Worm (Caenorhabditis elegans) whole organism, L1 larva: ENCODE data around the gene C03E10.1.
A peak's percentile ranks its signal among the peaks of the same experiment; 100 is the strongest.

Experiments used
- C34B4.2 ChIP-seq: sonication (generic microtip); optimal IDR thresholded peaks from 2 replicates; lab custom pipeline; 2017; ENCODE audit warnings: mild to moderate bottlenecking, missing genetic modification characterization, missing compliant biosample characterization
- Y116A8C.19 ChIP-seq: sonication (generic microtip); optimal IDR thresholded peaks from 2 replicates; lab custom pipeline; 2016; ENCODE audit warnings: missing compliant biosample characterization, missing genetic modification characterization, borderline replicate concordance
- blmp-1 ChIP-seq: fragments of 150-350 bp; optimal IDR thresholded peaks from 2 replicates; lab custom pipeline; 2014; ENCODE audit warnings: missing biosample characterization, missing genetic modification characterization
- ceh-82 ChIP-seq, 3 experiments: fragments of 150-350 bp in 1 of 3; sonication (generic microtip) in 2 of 3; optimal IDR thresholded peaks; 2 replicates each; lab custom pipeline; 2014 to 2017; ENCODE audit warnings: missing biosample characterization in 3 of 3, missing genetic modification characterization in 3 of 3
- ceh-90 ChIP-seq: sonication (generic microtip); optimal IDR thresholded peaks from 2 replicates; lab custom pipeline; 2016; ENCODE audit warnings: missing genetic modification characterization, missing compliant biosample characterization
- ces-1 ChIP-seq: fragments of 150-350 bp; optimal IDR thresholded peaks from 2 replicates; lab custom pipeline; 2014; ENCODE audit warnings: missing biosample characterization, missing genetic modification reagents, missing genetic modification characterization
- dsc-1 ChIP-seq: sonication (generic microtip); optimal IDR thresholded peaks from 2 replicates; lab custom pipeline; 2016; ENCODE audit warnings: mild to moderate bottlenecking, missing genetic modification characterization, missing compliant biosample characterization
- efl-1 ChIP-seq, 4 experiments: fragments of 150-350 bp; optimal IDR thresholded peaks in 3 of 4; peaks in 1 of 4; 1 replicate in 1 of 4; 2 replicates in 3 of 4; lab custom pipeline; 2014; ENCODE audit warnings: missing biosample characterization in 2 of 4, missing genetic modification characterization in 2 of 4, missing genetic modification reagents in 2 of 4
- efl-3 ChIP-seq: fragments of 200-800 bp; sonication (Bioruptor generic); optimal IDR thresholded peaks from 2 replicates; lab custom pipeline; 2018; ENCODE audit warnings: mild to moderate bottlenecking, missing genetic modification characterization, missing compliant biosample characterization
- egl-13 ChIP-seq: sonication (generic microtip); optimal IDR thresholded peaks from 2 replicates; lab custom pipeline; 2016; ENCODE audit warnings: missing genotype, missing genetic modification reagents, missing genetic modification characterization, missing compliant biosample characterization
- egl-27 ChIP-seq, 2 experiments: fragments of 150-350 bp in 1 of 2; sonication (generic microtip); optimal IDR thresholded peaks; 3 replicates each; lab custom pipeline; 2017 to 2018; ENCODE audit warnings: missing biosample characterization in 2 of 2, missing genetic modification characterization in 2 of 2, missing genetic modification reagents in 2 of 2
- elt-2 ChIP-seq: sonication (generic microtip); optimal IDR thresholded peaks from 2 replicates; lab custom pipeline; 2016; ENCODE audit warnings: missing genetic modification characterization, mild to moderate bottlenecking, inconsistent platforms, missing compliant biosample characterization, missing genetic modification reagents
- fkh-10 ChIP-seq: sonication (generic microtip); optimal IDR thresholded peaks from 2 replicates; lab custom pipeline; 2017; ENCODE audit warnings: missing biosample characterization, missing genetic modification reagents, missing genetic modification characterization
- grh-1 ChIP-seq: fragments of 200-800 bp; sonication (Bioruptor generic); IDR thresholded peaks from 2 replicates; pipeline ENCODE4 v1.3.6; 2022; ENCODE audit warnings: missing genetic modification reagents, missing genetic modification characterization, missing compliant biosample characterization
- hpl-2 ChIP-seq: fragments of 150-350 bp; optimal IDR thresholded peaks from 2 replicates; lab custom pipeline; 2014; ENCODE audit warnings: missing biosample characterization, missing genetic modification reagents, missing genetic modification characterization
- isw-1 ChIP-seq: fragments of 200-800 bp; sonication (Bioruptor generic); IDR thresholded peaks from 2 replicates; pipeline ENCODE4 v1.3.6; 2022; ENCODE audit warnings: missing genetic modification characterization, missing compliant biosample characterization
- lin-14 ChIP-seq: fragments of 200-800 bp; sonication (Bioruptor generic); optimal IDR thresholded peaks from 2 replicates; lab custom pipeline; 2018; ENCODE audit warnings: mild to moderate bottlenecking, missing genetic modification characterization, moderate library complexity, missing compliant biosample characterization
- lsy-2 ChIP-seq, 2 experiments: fragments of 150-350 bp; optimal IDR thresholded peaks; 2 replicates each; lab custom pipeline; 2014; ENCODE audit warnings: missing biosample characterization in 2 of 2, missing genetic modification characterization in 2 of 2
- nhr-19 ChIP-seq: fragments of 200-800 bp; sonication (Bioruptor generic); conservative IDR thresholded peaks from 2 replicates; pipeline ENCODE4 v1.3.6; 2022; ENCODE audit warnings: missing genetic modification characterization, missing compliant biosample characterization
- nhr-20 ChIP-seq: sonication (generic microtip); optimal IDR thresholded peaks from 2 replicates; lab custom pipeline; 2016; ENCODE audit warnings: mild to moderate bottlenecking, missing genetic modification characterization, missing compliant biosample characterization
- nhr-28 ChIP-seq: fragments of 150-350 bp; optimal IDR thresholded peaks from 2 replicates; lab custom pipeline; 2014; ENCODE audit warnings: missing biosample characterization, missing genetic modification characterization
- nhr-47 ChIP-seq: sonication (generic microtip); optimal IDR thresholded peaks from 2 replicates; lab custom pipeline; 2016; ENCODE audit warnings: mild to moderate bottlenecking, missing genetic modification characterization, moderate library complexity, missing compliant biosample characterization
- nhr-71 ChIP-seq: sonication (generic microtip); optimal IDR thresholded peaks from 2 replicates; lab custom pipeline; 2016; ENCODE audit warnings: mild to moderate bottlenecking, missing genetic modification characterization, moderate library complexity, missing compliant biosample characterization
- nhr-76 ChIP-seq: sonication (generic microtip); optimal IDR thresholded peaks from 2 replicates; lab custom pipeline; 2017; ENCODE audit warnings: missing biosample characterization, missing genetic modification characterization
- nhr-85 ChIP-seq: sonication (generic microtip); peaks from one replicate; lab custom pipeline; 2016; ENCODE audit warnings: missing genetic modification characterization, inconsistent platforms, missing compliant biosample characterization
- nhr-90 ChIP-seq: sonication (generic microtip); optimal IDR thresholded peaks from 2 replicates; lab custom pipeline; 2016; ENCODE audit warnings: mild to moderate bottlenecking, missing genetic modification characterization, missing compliant biosample characterization; ENCODE audit not compliant: poor library complexity
- rnt-1 ChIP-seq: sonication (generic microtip); optimal IDR thresholded peaks from 2 replicates; lab custom pipeline; 2016; ENCODE audit warnings: mild to moderate bottlenecking, missing genetic modification characterization, moderate library complexity, missing compliant biosample characterization
- skn-1 ChIP-seq: fragments of 150-350 bp; optimal IDR thresholded peaks from 2 replicates; lab custom pipeline; 2014; ENCODE audit warnings: missing biosample characterization, missing genetic modification characterization
- snu-23 ChIP-seq: sonication (generic microtip); optimal IDR thresholded peaks from 2 replicates; lab custom pipeline; 2016; ENCODE audit warnings: missing genetic modification characterization, missing compliant biosample characterization
- swsn-7 ChIP-seq: sonication (generic microtip); optimal IDR thresholded peaks from 2 replicates; lab custom pipeline; 2016; ENCODE audit warnings: missing genetic modification characterization, missing compliant biosample characterization
- tbx-2 ChIP-seq: sonication (generic microtip); optimal IDR thresholded peaks from 2 replicates; lab custom pipeline; 2016; ENCODE audit warnings: missing genetic modification characterization, missing compliant biosample characterization
- unc-130 ChIP-seq: fragments of 150-350 bp; optimal IDR thresholded peaks from 2 replicates; lab custom pipeline; 2017; ENCODE audit warnings: missing biosample characterization, missing genetic modification characterization, inconsistent platforms
- unc-98 ChIP-seq: fragments of 200-800 bp; sonication (Bioruptor generic); IDR thresholded peaks from 2 replicates; pipeline ENCODE4 v1.3.6; 2022; ENCODE audit warnings: missing genetic modification characterization, missing compliant biosample characterization
- ztf-11 ChIP-seq, 2 experiments: sonication (generic microtip); optimal IDR thresholded peaks; 2 replicates each; lab custom pipeline; 2016 to 2017; ENCODE audit warnings: missing genetic modification characterization in 2 of 2, missing biosample characterization in 1 of 2, missing compliant biosample characterization in 1 of 2
- ztf-4 ChIP-seq: fragments of 150-350 bp; optimal IDR thresholded peaks from 2 replicates; lab custom pipeline; 2014; ENCODE audit warnings: missing biosample characterization, missing genetic modification characterization

C03E10.1 gene

ce11 chrV:11308346-11308745, 17.4 kb downstream of the C03E10.1 start, which contains the start of gene snf-11:
snf-11 (minus strand) TSS chrV:11308446.
- no peak for TF ChIP-seq fkh-10 (GFP tag; lab: Kevin White, UChicago)
- no peak for TF ChIP-seq egl-27 (tag; optimal IDR thresholded peaks at IDR 0.05; lab: Kevin White, UChicago)
- no peak for TF ChIP-seq Y116A8C.19 (tag; lab: Kevin White, UChicago)
- no peak for TF ChIP-seq efl-3 (GFP tag; lab: Kevin White, UChicago)
- TF ChIP-seq nhr-19 = no peak
- TF ChIP-seq ceh-82 (tag; optimal IDR thresholded peaks at IDR 0.05; lab: Kevin White, UChicago) = no peak
- no peak for TF ChIP-seq ces-1 (GFP tag; lab: Kevin White, UChicago)

ce11 chrV:11308915-11309314, 17.9 kb downstream of the C03E10.1 start:
- peak in 1 of 2 experiments; percentile 35 for TF ChIP-seq lsy-2 (tag; optimal IDR thresholded peaks at IDR 0.05; lab: Kevin White, UChicago)
- TF ChIP-seq swsn-7 (tag; lab: Kevin White, UChicago) = peak; percentile 17
- peak; percentile 47 for TF ChIP-seq nhr-20 (tag; lab: Kevin White, UChicago)
- peak; percentile 23 for TF ChIP-seq dsc-1 (tag; lab: Kevin White, UChicago)
- no peak for TF ChIP-seq ztf-11 (tag; optimal IDR thresholded peaks at IDR 0.05; lab: Kevin White, UChicago)
- peak; percentile 80 for TF ChIP-seq nhr-71 (tag; lab: Kevin White, UChicago)
- peak; percentile 41 for TF ChIP-seq nhr-19
- TF ChIP-seq egl-13 = no peak
- TF ChIP-seq Y116A8C.19 (tag; lab: Kevin White, UChicago) = no peak
- no peak for TF ChIP-seq ztf-4
- peak; percentile 4 for TF ChIP-seq skn-1 (tag; lab: Kevin White, UChicago)
- TF ChIP-seq isw-1 (GFP tag; lab: Robert Waterston, UW) = no peak
- peak; percentile 33 for TF ChIP-seq tbx-2
- TF ChIP-seq rnt-1 (tag; lab: Kevin White, UChicago) = peak; percentile 81
- no peak for TF ChIP-seq unc-98 (GFP tag; lab: Robert Waterston, UW)
- TF ChIP-seq lin-14 (GFP tag; lab: Kevin White, UChicago) = peak; percentile 93
- peak; percentile 60 for TF ChIP-seq unc-130 (tag; lab: Kevin White, UChicago)
- TF ChIP-seq snu-23 = peak; percentile 36

ce11 chrV:11311013-11311472, 20.1 kb downstream of the C03E10.1 start, which contains the start of gene T03F7.7:
T03F7.7 (plus strand) TSS chrV:11311422.
- no peak for TF ChIP-seq ceh-90 (tag; lab: Kevin White, UChicago)
- TF ChIP-seq nhr-28 (tag; lab: Kevin White, UChicago) = no peak
- peak; percentile 71 for TF ChIP-seq nhr-85
- TF ChIP-seq nhr-47 (tag; lab: Kevin White, UChicago) = no peak
- TF ChIP-seq unc-130 (tag; lab: Kevin White, UChicago) = no peak
- no peak for TF ChIP-seq efl-1 (optimal IDR thresholded peaks at IDR 0.05; lab: Kevin White, UChicago)
- TF ChIP-seq efl-1 (GFP tag; optimal IDR thresholded peaks at IDR 0.05 in 1 of 2; lab: Kevin White, UChicago) = peak in 1 of 2 experiments; percentile 75
- TF ChIP-seq egl-27 (tag; optimal IDR thresholded peaks at IDR 0.05; lab: Kevin White, UChicago) = no peak
- peak; percentile 44 for TF ChIP-seq blmp-1 (tag; lab: Kevin White, UChicago)
- peak; percentile 6 for TF ChIP-seq nhr-90
- TF ChIP-seq ztf-11 (tag; optimal IDR thresholded peaks at IDR 0.05; lab: Kevin White, UChicago) = no peak
- TF ChIP-seq elt-2 (tag; lab: Kevin White, UChicago) = peak; percentile 78
- TF ChIP-seq C34B4.2 = no peak
- no peak for TF ChIP-seq isw-1 (GFP tag; lab: Robert Waterston, UW)
- no peak for TF ChIP-seq efl-3 (GFP tag; lab: Kevin White, UChicago)
- no peak for TF ChIP-seq nhr-76 (tag; lab: Kevin White, UChicago)
- TF ChIP-seq lin-14 (GFP tag; lab: Kevin White, UChicago) = peak; percentile 43

- TF ChIP-seq hpl-2 (no peak), lin-14 (GFP tag; lab: Kevin White, UChicago) (peak; percentile 16), nhr-85 (peak; percentile 19), grh-1 (GFP tag; lab: Robert Waterston, UW) (peak; percentile 53; the same call in 1 of the 2 replicates)
These were observed 21.9 kb downstream of the C03E10.1 start for ce11 chrV:11312904-11313303.
